Fruit fly (Drosophila melanogaster) Kc167 (cell line): ENCODE results near the gene Pde9.

Experiments used
- Myc ChIP-seq: fragments of >200 bp; optimal IDR thresholded peaks from 2 replicates; lab custom pipeline; 2017; ENCODE audit warnings: missing external identifiers
- Sin3A ChIP-seq: fragments of >200 bp; optimal IDR thresholded peaks from 2 replicates; lab custom pipeline; 2018; ENCODE audit warnings: missing external identifiers
- h ChIP-seq: fragments of >200 bp; optimal IDR thresholded peaks from 3 replicates; lab custom pipeline; 2018; ENCODE audit warnings: missing external identifiers
- insv ChIP-seq: fragments of >200 bp; optimal IDR thresholded peaks from 3 replicates; lab custom pipeline; 2018; ENCODE audit warnings: missing external identifiers
- psq ChIP-seq: fragments of >200 bp; optimal IDR thresholded peaks from 2 replicates; lab custom pipeline; 2017; ENCODE audit warnings: missing external identifiers
- ttk ChIP-seq: sonication (Bioruptor generic); optimal IDR thresholded peaks from 2 replicates; lab custom pipeline; 2017; ENCODE audit warnings: missing external identifiers

Pde9 gene

DNA sequence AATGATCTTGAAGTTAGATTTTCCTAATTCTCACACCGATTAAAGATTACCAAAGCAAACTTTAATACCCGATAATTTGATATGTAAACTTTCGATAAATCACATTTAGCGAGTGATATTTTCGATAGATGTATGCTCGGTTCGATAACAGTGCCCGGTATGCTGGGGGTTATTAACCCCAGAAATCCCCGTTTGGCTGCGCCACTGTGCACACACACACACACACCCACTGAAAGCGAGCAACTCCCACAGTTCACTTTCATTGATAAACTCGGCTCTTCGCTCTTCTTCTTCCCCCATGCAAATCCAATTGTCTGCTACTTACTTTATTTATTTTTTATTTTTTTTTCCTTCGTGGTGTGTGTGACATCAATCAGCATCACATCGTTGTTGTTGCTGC lies 734 bp downstream of the Pde9 start:
- TF ChIP-seq Myc (lab: Kevin White, UChicago) (no peak), psq (lab: Kevin White, UChicago) (no peak), insv (lab: Kevin White, UChicago) (no peak), Sin3A (lab: Kevin White, UChicago) (no peak)

DNA sequence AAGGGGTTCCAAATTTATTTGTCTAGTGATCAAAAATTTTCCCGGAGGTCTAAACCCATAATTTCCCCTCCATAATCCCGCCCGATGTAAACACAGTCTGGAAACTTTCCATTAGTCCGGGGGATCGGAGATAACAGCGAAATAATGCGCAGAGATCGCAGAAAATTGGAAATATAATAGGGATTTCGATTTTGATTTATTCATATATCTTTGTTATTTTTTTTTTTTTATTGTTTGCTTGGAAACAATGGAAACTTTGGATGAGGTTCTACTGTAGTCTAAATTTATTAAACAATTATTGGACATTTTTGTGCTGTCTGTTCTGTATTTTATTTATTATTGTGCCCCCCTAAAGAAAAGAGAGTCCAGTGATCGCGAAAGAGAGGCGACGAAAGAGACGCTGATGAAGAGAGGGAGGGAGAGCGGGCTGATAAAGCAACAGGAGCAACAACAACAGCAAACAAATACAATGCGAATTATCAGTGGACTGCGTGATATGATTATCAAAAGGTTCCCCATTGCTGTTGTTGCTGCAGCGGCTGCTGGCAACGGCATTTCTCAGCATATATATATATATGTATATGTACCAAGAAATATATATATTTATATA lies 1.9 kb downstream of the Pde9 start:
- no peak for TF ChIP-seq Myc (lab: Kevin White, UChicago)
- TF ChIP-seq Sin3A (lab: Kevin White, UChicago) = no peak
- no peak for TF ChIP-seq psq (lab: Kevin White, UChicago)
- no peak for TF ChIP-seq h (lab: Kevin White, UChicago)
- TF ChIP-seq ttk (lab: Kevin White, UChicago) = no peak
- TF ChIP-seq insv (lab: Kevin White, UChicago) = no peak

DNA sequence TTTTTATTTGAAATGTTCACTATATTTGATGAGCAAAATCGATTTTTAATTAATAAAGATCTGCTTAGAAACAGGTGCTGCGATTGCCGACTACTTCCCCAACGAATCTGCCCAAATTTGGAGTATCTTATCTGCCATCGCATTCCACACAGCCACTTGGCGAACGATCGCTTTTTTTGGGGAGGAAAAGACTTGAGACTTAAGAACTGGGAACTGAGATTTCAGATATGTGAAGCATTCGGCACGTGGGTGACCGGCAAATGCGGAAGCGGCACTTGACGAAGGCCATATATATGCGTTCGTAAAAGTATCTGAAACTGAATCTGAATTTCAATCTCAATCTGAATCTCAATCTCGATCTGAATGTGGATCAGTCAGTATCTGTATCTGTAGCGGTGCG lies 3.2 kb downstream of the Pde9 start:
- TF ChIP-seq ttk (lab: Kevin White, UChicago) (no peak), Sin3A (lab: Kevin White, UChicago) (no peak), psq (lab: Kevin White, UChicago) (no peak), insv (lab: Kevin White, UChicago) (no peak), Myc (lab: Kevin White, UChicago) (no peak), h (lab: Kevin White, UChicago) (no peak)

DNA sequence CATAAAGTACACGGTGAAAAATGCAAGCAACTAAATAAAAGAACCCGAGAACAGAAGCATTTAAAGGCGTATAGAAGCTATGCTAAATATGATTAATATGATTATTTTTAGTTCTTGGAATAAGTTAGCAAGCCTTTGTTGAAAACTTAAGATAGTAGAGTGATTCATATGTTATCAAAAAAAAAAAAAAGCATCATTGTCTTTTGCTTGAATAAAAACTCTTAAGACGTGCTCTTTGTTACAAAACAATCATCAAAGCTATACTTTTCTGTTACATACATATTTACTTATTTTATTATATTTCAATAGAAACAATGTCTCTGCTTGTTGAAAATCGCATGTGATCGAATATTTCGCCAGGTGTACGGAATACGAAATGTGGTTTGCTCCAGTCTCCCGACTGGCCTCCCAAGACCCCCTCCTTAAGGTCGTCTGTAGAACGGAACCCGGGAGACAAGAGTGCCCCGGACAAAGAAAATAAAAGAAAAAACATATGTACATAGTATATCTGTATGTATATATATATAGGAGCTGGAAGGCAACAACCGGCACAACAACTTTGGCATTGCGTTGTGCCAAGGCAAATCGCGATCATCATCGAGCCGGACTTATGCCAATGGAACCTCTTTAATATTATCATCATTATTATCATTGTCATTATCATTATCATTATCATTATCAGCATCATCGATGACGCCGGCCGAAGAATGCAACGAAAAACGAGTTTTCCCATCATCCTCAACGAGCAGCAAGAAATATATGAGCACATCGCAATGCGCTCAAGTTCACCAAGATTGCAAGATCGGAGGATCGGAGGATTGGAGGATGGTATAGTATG lies 5.6 kb downstream of the Pde9 start:
- TF ChIP-seq psq (lab: Kevin White, UChicago) = no peak
- TF ChIP-seq ttk (lab: Kevin White, UChicago) = no peak
- no peak for TF ChIP-seq h (lab: Kevin White, UChicago)
- TF ChIP-seq Myc (lab: Kevin White, UChicago) = no peak
- TF ChIP-seq insv (lab: Kevin White, UChicago) = no peak
- TF ChIP-seq Sin3A (lab: Kevin White, UChicago) = no peak

DNA sequence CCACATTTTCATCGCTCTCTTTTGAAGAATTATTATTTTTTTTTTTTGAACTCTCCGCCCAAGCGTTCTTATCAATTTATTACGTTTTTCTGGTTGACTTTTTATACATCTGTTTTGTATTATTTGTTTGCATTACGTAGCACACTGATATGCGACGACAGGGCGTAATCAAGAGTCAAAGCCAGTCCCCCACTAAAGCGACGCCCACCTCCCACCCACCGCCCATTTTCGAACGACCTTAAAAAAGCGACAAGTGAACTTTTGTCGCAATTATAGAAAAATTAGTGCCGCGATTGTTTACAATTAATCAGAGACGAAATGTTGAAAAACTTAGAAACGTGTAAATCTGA lies 6.3 kb downstream of the Pde9 start:
- no peak for TF ChIP-seq h (lab: Kevin White, UChicago)
- no peak for TF ChIP-seq Sin3A (lab: Kevin White, UChicago)
- no peak for TF ChIP-seq insv (lab: Kevin White, UChicago)

DNA sequence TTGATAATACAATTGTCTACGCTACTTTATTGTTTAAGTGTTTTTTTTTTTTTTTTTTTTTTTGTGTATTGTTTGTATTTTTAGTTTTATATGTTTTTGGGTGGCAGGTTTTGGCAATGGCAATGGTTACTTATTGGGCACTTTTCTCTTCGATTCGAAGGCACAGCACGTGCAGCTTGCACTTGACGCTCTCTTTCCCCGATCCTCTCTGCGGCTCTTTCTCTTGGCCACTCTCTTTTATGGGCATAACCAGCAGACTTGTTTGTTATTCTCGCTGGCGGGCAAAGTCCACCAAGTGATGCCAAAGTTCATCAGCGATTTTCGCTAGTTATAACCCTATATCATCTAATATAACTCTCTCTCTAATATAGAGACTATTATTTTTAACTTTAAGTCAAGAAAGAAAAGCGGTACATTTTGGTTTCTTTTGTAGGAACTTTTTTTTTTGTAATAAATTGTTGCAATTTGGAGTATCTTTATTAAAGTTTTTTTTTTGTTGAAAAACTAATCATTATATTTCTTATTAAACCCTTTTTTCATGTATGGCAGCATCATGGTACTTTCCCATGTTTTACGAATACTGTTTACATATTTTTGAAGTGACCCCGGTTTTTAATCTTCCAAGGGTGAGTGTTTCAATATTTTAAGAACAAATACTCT lies 6.8 kb downstream of the Pde9 start:
- no peak for TF ChIP-seq Sin3A (lab: Kevin White, UChicago)
- TF ChIP-seq insv (lab: Kevin White, UChicago) = no peak
- TF ChIP-seq h (lab: Kevin White, UChicago) = no peak
- TF ChIP-seq Myc (lab: Kevin White, UChicago) = no peak
- no peak for TF ChIP-seq psq (lab: Kevin White, UChicago)
- no peak for TF ChIP-seq ttk (lab: Kevin White, UChicago)

DNA sequence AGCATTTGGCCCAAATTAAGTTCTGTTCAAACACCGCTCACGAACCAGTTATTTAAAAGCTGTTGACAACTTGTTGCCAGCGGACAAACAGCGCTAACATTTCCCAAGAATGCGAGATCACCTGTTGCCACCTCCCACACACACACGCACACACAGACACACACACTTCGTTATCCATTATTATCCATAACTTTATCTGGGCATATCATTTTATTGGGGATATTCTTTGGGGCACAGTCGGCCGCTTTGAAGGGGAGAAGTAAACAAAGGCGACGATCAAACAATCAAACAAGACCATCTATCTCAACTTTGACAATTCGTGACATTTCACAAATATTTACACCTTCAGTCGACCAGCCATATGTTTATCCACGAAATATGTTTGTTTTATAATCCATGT lies 8.1 kb downstream of the Pde9 start:
- TF ChIP-seq Myc (lab: Kevin White, UChicago) (no peak), h (lab: Kevin White, UChicago) (no peak)

DNA sequence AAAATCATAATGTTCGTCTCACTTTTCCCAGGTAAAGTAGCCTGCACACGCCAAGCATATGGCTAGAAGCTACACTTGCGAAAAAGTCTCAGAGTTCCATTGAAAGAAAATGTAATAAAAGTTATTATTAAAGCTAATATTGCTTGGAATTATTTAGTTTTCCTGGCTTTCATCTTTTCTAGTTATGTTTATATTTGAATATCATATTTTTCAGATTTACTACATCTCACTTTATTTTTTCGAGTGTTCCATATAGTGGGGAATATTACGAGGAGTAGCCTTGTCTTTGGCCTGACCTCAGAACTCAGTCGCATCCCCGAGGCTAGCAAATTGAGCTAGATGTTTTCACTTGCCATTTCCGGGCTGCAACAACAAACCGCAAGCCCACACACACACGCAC lies 9.6 kb downstream of the Pde9 start:
- no peak for TF ChIP-seq Myc (lab: Kevin White, UChicago)
- no peak for TF ChIP-seq Sin3A (lab: Kevin White, UChicago)
- TF ChIP-seq ttk (lab: Kevin White, UChicago) = no peak
- TF ChIP-seq psq (lab: Kevin White, UChicago) = no peak
- TF ChIP-seq insv (lab: Kevin White, UChicago) = no peak
- TF ChIP-seq h (lab: Kevin White, UChicago) = no peak

DNA sequence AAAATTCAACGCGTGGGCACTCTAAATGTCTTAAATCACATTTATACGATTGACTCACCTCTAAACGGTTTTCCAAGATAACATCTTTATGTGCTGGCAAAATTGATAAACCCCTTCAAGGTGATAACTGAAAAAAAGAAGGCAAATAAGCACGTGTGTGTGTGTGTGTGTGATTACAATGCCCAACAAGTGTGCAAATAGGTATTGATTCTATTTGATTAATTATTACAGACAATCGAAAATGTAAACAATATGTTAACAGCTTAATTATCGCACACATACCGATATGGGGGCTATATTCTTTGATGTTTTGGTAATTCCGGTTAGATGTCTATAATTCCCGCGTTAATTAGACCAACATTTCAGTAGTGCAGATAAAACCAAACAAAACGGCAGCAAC lies 10.6 kb downstream of the Pde9 start:
- TF ChIP-seq psq (lab: Kevin White, UChicago) (no peak), Sin3A (lab: Kevin White, UChicago) (no peak), Myc (lab: Kevin White, UChicago) (no peak), h (lab: Kevin White, UChicago) (no peak), ttk (lab: Kevin White, UChicago) (no peak), insv (lab: Kevin White, UChicago) (no peak)

DNA sequence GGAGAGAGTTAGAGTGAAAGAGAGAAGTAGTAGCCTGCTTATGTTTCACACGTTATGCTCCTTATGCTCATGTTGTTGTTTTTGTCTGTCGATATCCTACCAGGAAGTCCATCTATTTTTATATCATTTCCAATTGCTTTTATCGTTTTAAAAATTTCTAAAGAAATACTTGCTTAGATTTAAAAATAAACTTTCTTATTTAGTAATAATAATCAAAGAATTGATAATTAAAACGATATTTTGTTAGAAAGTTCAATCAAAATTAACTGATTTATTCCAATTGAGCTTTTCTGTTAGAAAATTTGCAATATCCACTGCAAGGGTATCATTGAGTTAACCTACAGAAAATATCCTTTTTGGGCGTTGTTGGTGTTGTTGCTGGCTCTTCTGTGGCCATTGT lies 27.3 kb downstream of the Pde9 start:
- TF ChIP-seq psq (lab: Kevin White, UChicago) (no peak), insv (lab: Kevin White, UChicago) (no peak), Myc (lab: Kevin White, UChicago) (no peak), ttk (lab: Kevin White, UChicago) (no peak), h (lab: Kevin White, UChicago) (no peak), Sin3A (lab: Kevin White, UChicago) (no peak)

DNA sequence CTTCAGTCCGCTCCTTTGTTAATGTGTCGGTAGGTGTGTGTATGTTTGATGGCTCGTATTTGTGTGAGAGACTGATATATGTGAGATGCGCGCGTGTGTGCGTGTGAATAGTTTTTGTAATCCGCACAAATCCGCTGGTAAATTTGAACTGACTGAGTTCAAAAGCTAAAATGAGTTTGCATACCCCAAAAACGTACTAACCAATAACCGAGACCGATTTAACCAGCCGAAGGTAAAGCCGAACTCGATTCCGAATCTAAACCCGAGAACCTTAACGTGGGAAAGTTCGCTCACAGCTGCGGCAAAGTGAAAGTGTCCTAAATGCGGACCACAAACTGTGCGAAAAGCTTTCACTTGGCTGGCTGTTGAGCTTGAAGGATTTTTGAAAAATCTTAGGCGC lies 28.5 kb downstream of the Pde9 start:
- TF ChIP-seq ttk (lab: Kevin White, UChicago) = no peak
- TF ChIP-seq insv (lab: Kevin White, UChicago) = no peak
- TF ChIP-seq Sin3A (lab: Kevin White, UChicago) = no peak
- no peak for TF ChIP-seq Myc (lab: Kevin White, UChicago)
- no peak for TF ChIP-seq h (lab: Kevin White, UChicago)
- no peak for TF ChIP-seq psq (lab: Kevin White, UChicago)
